Worm (Caenorhabditis elegans): ENCODE measurements around the gene clec-189.
A peak's percentile ranks its signal among the peaks of the same experiment; 100 is the strongest.

Gene clec-189

DNA sequence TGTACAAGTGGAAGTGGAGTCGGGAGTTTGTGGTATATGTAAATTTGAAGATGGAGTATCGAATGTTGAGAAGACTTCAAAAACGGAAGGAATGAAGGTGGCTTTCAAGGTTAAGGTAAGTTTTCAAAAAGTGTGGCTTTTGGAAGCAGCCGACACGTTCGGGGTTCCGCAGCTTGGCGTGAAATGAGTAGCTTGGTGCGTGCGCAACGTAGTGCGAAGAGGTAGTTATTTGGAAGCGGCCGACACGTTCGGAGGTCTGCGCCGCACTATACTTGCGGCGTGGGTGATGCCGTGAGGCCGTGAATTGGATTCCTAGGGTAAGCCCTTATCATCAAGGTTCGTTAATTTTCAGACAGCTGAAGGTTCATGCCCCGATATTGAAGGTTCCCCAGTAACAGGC, at the start of gene clec-189:
Gene clec-189 (plus strand): TSS at position 92 of the 400 bp plus-strand sequence.
- TF ChIP-seq med-1 (GFP tag; optimal IDR thresholded peaks at IDR 0.05; ENCODE audit: insufficient read depth) (no peak), tab-1 (GFP tag; IDR thresholded peaks at IDR 0.05) (no peak), ztf-23 (GFP tag; IDR thresholded peaks at IDR 0.05) (no peak), klf-2 (GFP tag; conservative IDR thresholded peaks at IDR 0.05) (no peak), ztf-29 (GFP tag; IDR thresholded peaks at IDR 0.05) (no peak), ref-1 (GFP tag; conservative IDR thresholded peaks at IDR 0.05) (no peak), T22C8.4 (GFP tag; IDR thresholded peaks at IDR 0.05) (no peak), flt-1 (GFP tag; IDR thresholded peaks at IDR 0.05) (no peak), cog-1 (tag; optimal IDR thresholded peaks at IDR 0.05) (no peak)

DNA sequence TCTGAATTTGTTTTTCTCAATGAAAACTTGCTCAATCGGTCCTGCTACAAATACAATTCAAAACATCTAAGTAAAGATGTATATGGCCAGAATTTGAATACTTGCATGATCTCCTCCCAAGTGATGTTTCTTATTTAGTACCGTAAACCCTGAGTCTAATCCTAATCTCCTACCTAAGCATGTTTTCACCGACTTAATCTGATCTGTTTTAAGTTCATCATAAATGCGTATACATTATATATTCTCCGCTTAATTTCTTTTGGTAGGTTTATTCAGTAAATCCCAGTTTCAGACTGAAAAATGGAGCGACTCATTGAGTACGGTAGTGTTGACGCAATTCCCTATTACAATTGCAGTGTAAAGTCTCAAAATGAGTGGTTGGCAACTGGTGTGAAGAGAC, 46.2 kb upstream of the clec-189 start, which contains the start of gene srt-50:
Gene srt-50 (plus strand): TSS at position 301 of the 400 bp plus-strand sequence.
- TF ChIP-seq T22C8.4 (GFP tag; IDR thresholded peaks at IDR 0.05) (no peak), ztf-29 (GFP tag; IDR thresholded peaks at IDR 0.05) (no peak), cog-1 (tag; optimal IDR thresholded peaks at IDR 0.05) (no peak), ztf-23 (GFP tag; IDR thresholded peaks at IDR 0.05) (no peak), ref-1 (GFP tag; conservative IDR thresholded peaks at IDR 0.05) (no peak), klf-2 (GFP tag; conservative IDR thresholded peaks at IDR 0.05) (no peak), tab-1 (GFP tag; IDR thresholded peaks at IDR 0.05) (no peak), med-1 (GFP tag; optimal IDR thresholded peaks at IDR 0.05; ENCODE audit: insufficient read depth) (no peak), flt-1 (GFP tag; IDR thresholded peaks at IDR 0.05) (no peak)

- TF ChIP-seq ztf-29 (GFP tag; IDR thresholded peaks at IDR 0.05) = no peak
- TF ChIP-seq tab-1 (GFP tag; IDR thresholded peaks at IDR 0.05) = no peak
- no peak for TF ChIP-seq T22C8.4 (GFP tag; IDR thresholded peaks at IDR 0.05)
- no peak for TF ChIP-seq ztf-23 (GFP tag; IDR thresholded peaks at IDR 0.05)
- no peak for TF ChIP-seq med-1 (GFP tag; optimal IDR thresholded peaks at IDR 0.05; ENCODE audit: insufficient read depth)
- no peak for TF ChIP-seq cog-1 (tag; optimal IDR thresholded peaks at IDR 0.05)
- TF ChIP-seq ref-1 (GFP tag; conservative IDR thresholded peaks at IDR 0.05) = no peak
- TF ChIP-seq klf-2 (GFP tag; conservative IDR thresholded peaks at IDR 0.05) = no peak
- TF ChIP-seq flt-1 (GFP tag; IDR thresholded peaks at IDR 0.05) = no peak
Observed at ce11 chrIV:15098294-15098693, 22.3 kb upstream of the clec-189 start, which contains the start of gene srt-49. Gene srt-49, minus strand, starts transcription at chrIV:15098394.

DNA sequence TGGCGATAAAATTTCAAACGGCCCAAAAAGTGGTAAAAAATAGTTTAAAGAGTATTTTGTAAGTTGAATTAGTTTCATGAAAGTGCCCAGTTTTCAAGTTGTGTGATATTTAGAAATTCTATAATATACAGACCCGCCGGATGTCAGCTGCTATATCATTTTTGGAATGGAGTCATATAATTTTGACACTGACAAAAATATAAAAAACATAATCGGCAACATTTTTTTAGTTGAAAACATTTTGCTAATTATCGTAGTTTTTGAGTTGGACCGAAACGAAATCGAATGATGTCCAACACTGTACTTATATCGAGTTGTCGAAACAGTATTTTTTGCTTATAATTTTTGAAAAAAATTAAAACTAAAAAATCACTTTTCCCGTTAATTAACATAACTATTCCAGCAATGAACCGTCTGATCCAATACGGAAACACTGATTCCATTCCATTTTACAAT, 17.4 kb upstream of the clec-189 start, which contains the start of gene srt-44:
Gene srt-44 (plus strand): TSS at position 406 of the 456 bp plus-strand sequence.
- TF ChIP-seq klf-2 (GFP tag; conservative IDR thresholded peaks at IDR 0.05) = no peak
- no peak for TF ChIP-seq ztf-29 (GFP tag; IDR thresholded peaks at IDR 0.05)
- no peak for TF ChIP-seq med-1 (GFP tag; optimal IDR thresholded peaks at IDR 0.05; ENCODE audit: insufficient read depth)
- TF ChIP-seq flt-1 (GFP tag; IDR thresholded peaks at IDR 0.05) = no peak
- no peak for TF ChIP-seq cog-1 (tag; optimal IDR thresholded peaks at IDR 0.05)
- TF ChIP-seq T22C8.4 (GFP tag; IDR thresholded peaks at IDR 0.05) = no peak
- no peak for TF ChIP-seq ref-1 (GFP tag; conservative IDR thresholded peaks at IDR 0.05)
- TF ChIP-seq ztf-23 (GFP tag; IDR thresholded peaks at IDR 0.05) = no peak
- TF ChIP-seq tab-1 (GFP tag; IDR thresholded peaks at IDR 0.05) = no peak

ce11 chrIV:15107218-15107617, 13.4 kb upstream of the clec-189 start:
- TF ChIP-seq cog-1 (tag; optimal IDR thresholded peaks at IDR 0.05) = peak; percentile 92
- no peak for TF ChIP-seq ztf-29 (GFP tag; IDR thresholded peaks at IDR 0.05)

ce11 chrIV:15108475-15108874, 12.2 kb upstream of the clec-189 start, which contains the start of gene M199.2:
Gene M199.2, plus strand, starts transcription at chrIV:15108775.
- no peak for TF ChIP-seq ztf-23 (GFP tag; IDR thresholded peaks at IDR 0.05)
- TF ChIP-seq flt-1 (GFP tag; IDR thresholded peaks at IDR 0.05) = no peak
- no peak for TF ChIP-seq tab-1 (GFP tag; IDR thresholded peaks at IDR 0.05)
- no peak for TF ChIP-seq T22C8.4 (GFP tag; IDR thresholded peaks at IDR 0.05)
- no peak for TF ChIP-seq med-1 (GFP tag; optimal IDR thresholded peaks at IDR 0.05; ENCODE audit: insufficient read depth)
- TF ChIP-seq cog-1 (tag; optimal IDR thresholded peaks at IDR 0.05) = no peak
- no peak for TF ChIP-seq ztf-29 (GFP tag; IDR thresholded peaks at IDR 0.05)
- TF ChIP-seq ref-1 (GFP tag; conservative IDR thresholded peaks at IDR 0.05) = no peak
- TF ChIP-seq klf-2 (GFP tag; conservative IDR thresholded peaks at IDR 0.05) = no peak

- no peak for TF ChIP-seq ztf-23 (GFP tag; IDR thresholded peaks at IDR 0.05)
- no peak for TF ChIP-seq klf-2 (GFP tag; conservative IDR thresholded peaks at IDR 0.05)
- TF ChIP-seq ref-1 (GFP tag; conservative IDR thresholded peaks at IDR 0.05) = no peak
- TF ChIP-seq flt-1 (GFP tag; IDR thresholded peaks at IDR 0.05) = no peak
- TF ChIP-seq ztf-29 (GFP tag; IDR thresholded peaks at IDR 0.05) = no peak
- TF ChIP-seq cog-1 (tag; optimal IDR thresholded peaks at IDR 0.05) = no peak
- no peak for TF ChIP-seq T22C8.4 (GFP tag; IDR thresholded peaks at IDR 0.05)
- no peak for TF ChIP-seq med-1 (GFP tag; optimal IDR thresholded peaks at IDR 0.05; ENCODE audit: insufficient read depth)
- no peak for TF ChIP-seq tab-1 (GFP tag; IDR thresholded peaks at IDR 0.05)
Observed at ce11 chrIV:15113117-15113516, 7.5 kb upstream of the clec-189 start, which contains the start of gene M199.134. Gene M199.134, minus strand, starts transcription at chrIV:15113217.

ce11 chrIV:15114324-15114723, 6.3 kb upstream of the clec-189 start, which contains the start of gene M199.135:
Gene M199.135, plus strand, starts transcription at chrIV:15114624.
- TF ChIP-seq ref-1 (GFP tag; conservative IDR thresholded peaks at IDR 0.05) = no peak
- TF ChIP-seq ztf-29 (GFP tag; IDR thresholded peaks at IDR 0.05) = no peak
- no peak for TF ChIP-seq T22C8.4 (GFP tag; IDR thresholded peaks at IDR 0.05)
- TF ChIP-seq ztf-23 (GFP tag; IDR thresholded peaks at IDR 0.05) = no peak
- TF ChIP-seq klf-2 (GFP tag; conservative IDR thresholded peaks at IDR 0.05) = no peak
- no peak for TF ChIP-seq med-1 (GFP tag; optimal IDR thresholded peaks at IDR 0.05; ENCODE audit: insufficient read depth)
- no peak for TF ChIP-seq cog-1 (tag; optimal IDR thresholded peaks at IDR 0.05)
- no peak for TF ChIP-seq flt-1 (GFP tag; IDR thresholded peaks at IDR 0.05)
- TF ChIP-seq tab-1 (GFP tag; IDR thresholded peaks at IDR 0.05) = no peak

DNA sequence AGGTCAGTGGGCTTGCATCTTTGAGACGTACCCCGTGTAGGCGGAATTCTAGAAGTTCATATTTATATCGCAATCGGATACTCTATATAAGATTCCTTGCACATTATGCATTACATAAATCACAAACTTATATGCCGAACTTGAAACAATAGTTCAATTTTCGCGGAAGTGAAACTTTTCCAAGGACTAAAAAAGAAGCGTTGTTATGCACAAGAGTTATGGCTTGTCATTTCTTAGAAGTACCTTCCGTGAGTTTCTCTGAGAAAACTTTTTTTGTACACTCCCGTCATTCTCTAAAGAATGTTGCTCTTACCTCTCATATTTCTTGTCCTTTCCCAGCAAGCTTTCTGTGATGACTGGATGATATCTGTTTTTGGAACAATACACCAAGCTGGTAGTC, 2.2 kb upstream of the clec-189 start, which contains the start of gene M199.136:
Gene M199.136 (plus strand): TSS at position 301 of the 400 bp plus-strand sequence.
- no peak for TF ChIP-seq ztf-23 (GFP tag; IDR thresholded peaks at IDR 0.05)
- TF ChIP-seq ref-1 (GFP tag; conservative IDR thresholded peaks at IDR 0.05) = no peak
- no peak for TF ChIP-seq ztf-29 (GFP tag; IDR thresholded peaks at IDR 0.05)
- TF ChIP-seq med-1 (GFP tag; optimal IDR thresholded peaks at IDR 0.05; ENCODE audit: insufficient read depth) = no peak
- TF ChIP-seq cog-1 (tag; optimal IDR thresholded peaks at IDR 0.05) = no peak
- no peak for TF ChIP-seq T22C8.4 (GFP tag; IDR thresholded peaks at IDR 0.05)
- no peak for TF ChIP-seq flt-1 (GFP tag; IDR thresholded peaks at IDR 0.05)
- no peak for TF ChIP-seq tab-1 (GFP tag; IDR thresholded peaks at IDR 0.05)
- no peak for TF ChIP-seq klf-2 (GFP tag; conservative IDR thresholded peaks at IDR 0.05)
